Worm (Caenorhabditis elegans) whole organism, L2 larva: Measurements from ENCODE around the gene gadr-2.

ENCODE experiments used
- C34F6.9 ChIP-seq: fragments of 150-350 bp; optimal IDR thresholded peaks from 2 replicates; lab custom pipeline; 2014; ENCODE audit warnings: missing biosample characterization, missing genetic modification characterization
- F13H6.1 ChIP-seq: sonication (generic microtip); optimal IDR thresholded peaks from 2 replicates; lab custom pipeline; 2016; ENCODE audit warnings: missing genetic modification characterization, missing compliant biosample characterization
- R02D3.7 ChIP-seq: fragments of 150-350 bp; optimal IDR thresholded peaks from 2 replicates; lab custom pipeline; 2014; ENCODE audit warnings: missing biosample characterization, missing genetic modification characterization
- Y55F3AM.14 ChIP-seq: fragments of 200-800 bp; sonication (Bioruptor generic); optimal IDR thresholded peaks from 2 replicates; lab custom pipeline; 2018; ENCODE audit warnings: mild to moderate bottlenecking, missing genetic modification characterization, missing compliant biosample characterization
- ZK546.5 ChIP-seq: sonication (generic microtip); optimal IDR thresholded peaks from 2 replicates; lab custom pipeline; 2017; ENCODE audit warnings: missing biosample characterization, missing genetic modification characterization
- alr-1 ChIP-seq: fragments of 150-350 bp; optimal IDR thresholded peaks from 2 replicates; lab custom pipeline; 2014; ENCODE audit warnings: missing biosample characterization, missing genetic modification characterization
- aly-2 ChIP-seq: fragments of 150-350 bp; optimal IDR thresholded peaks from 2 replicates; lab custom pipeline; 2014; ENCODE audit warnings: missing biosample characterization, missing genetic modification characterization
- ama-1 ChIP-seq: fragments of 150-350 bp; optimal IDR thresholded peaks from 2 replicates; lab custom pipeline; 2018; ENCODE audit warnings: inconsistent platforms
- blmp-1 ChIP-seq: sonication (generic microtip); optimal IDR thresholded peaks from 2 replicates; lab custom pipeline; 2017; ENCODE audit warnings: missing genetic modification characterization, mild to moderate bottlenecking, missing compliant biosample characterization, antibody characterized with exemption, moderate library complexity; ENCODE audit not compliant: insufficient read depth
- ceh-16 ChIP-seq: fragments of 150-350 bp; optimal IDR thresholded peaks from 2 replicates; lab custom pipeline; 2014; ENCODE audit warnings: missing biosample characterization, missing genetic modification characterization
- ceh-82 ChIP-seq: fragments of 150-350 bp; optimal IDR thresholded peaks from 2 replicates; lab custom pipeline; 2014; ENCODE audit warnings: missing biosample characterization, missing genetic modification characterization
- crh-2 ChIP-seq: sonication (generic microtip); optimal IDR thresholded peaks from 2 replicates; lab custom pipeline; 2017; ENCODE audit warnings: missing biosample characterization, missing genetic modification characterization
- dmd-4 ChIP-seq: sonication (generic microtip); optimal IDR thresholded peaks from 2 replicates; lab custom pipeline; 2017; ENCODE audit warnings: missing biosample characterization, missing genetic modification characterization
- egl-27 ChIP-seq: sonication (generic microtip); optimal IDR thresholded peaks from 3 replicates; lab custom pipeline; 2017; ENCODE audit warnings: missing biosample characterization, missing genetic modification reagents, missing genetic modification characterization
- elt-1 ChIP-seq: fragments of 150-350 bp; optimal IDR thresholded peaks from 2 replicates; lab custom pipeline; 2014; ENCODE audit warnings: missing biosample characterization, missing genetic modification characterization
- elt-3 ChIP-seq: sonication (generic microtip); optimal IDR thresholded peaks from 2 replicates; lab custom pipeline; 2017; ENCODE audit warnings: missing biosample characterization, missing genetic modification characterization
- fos-1 ChIP-seq: fragments of 150-350 bp; optimal IDR thresholded peaks from 2 replicates; lab custom pipeline; 2014; ENCODE audit warnings: missing biosample characterization, missing genetic modification characterization
- gmeb-1 ChIP-seq: fragments of 150-350 bp; optimal IDR thresholded peaks from 2 replicates; lab custom pipeline; 2014; ENCODE audit warnings: missing biosample characterization, missing genetic modification characterization
- lin-11 ChIP-seq: fragments of 150-350 bp; sonication (generic microtip); optimal IDR thresholded peaks from 2 replicates; lab custom pipeline; 2014; ENCODE audit warnings: missing biosample characterization, missing genetic modification characterization, inconsistent platforms, mixed read lengths
- lin-13 ChIP-seq: fragments of 150-350 bp; optimal IDR thresholded peaks from 2 replicates; lab custom pipeline; 2014; ENCODE audit warnings: missing biosample characterization, missing genetic modification reagents, missing genetic modification characterization
- lin-39 ChIP-seq: fragments of 150-350 bp; optimal IDR thresholded peaks from 2 replicates; lab custom pipeline; 2014; ENCODE audit warnings: missing biosample characterization, missing genetic modification reagents, missing genetic modification characterization
- lsy-2 ChIP-seq, 2 experiments: fragments of 150-350 bp in 1 of 2; sonication (generic microtip) in 1 of 2; optimal IDR thresholded peaks; 2 replicates each; lab custom pipeline; 2014 to 2017; ENCODE audit warnings: missing biosample characterization in 2 of 2, missing genetic modification characterization in 2 of 2
- mab-5 ChIP-seq: fragments of 150-350 bp; optimal IDR thresholded peaks from 2 replicates; lab custom pipeline; 2014; ENCODE audit warnings: missing biosample characterization, missing genetic modification characterization
- mbf-1 ChIP-seq: sonication (generic microtip); optimal IDR thresholded peaks from 2 replicates; lab custom pipeline; 2017; ENCODE audit warnings: missing biosample characterization, missing genetic modification characterization
- mdl-1 ChIP-seq, 2 experiments: fragments of 150-350 bp in 1 of 2; sonication (generic microtip) in 1 of 2; optimal IDR thresholded peaks; 2 replicates each; lab custom pipeline; 2017; ENCODE audit warnings: missing biosample characterization in 2 of 2, missing genetic modification characterization in 2 of 2
- nhr-10 ChIP-seq: sonication (generic microtip); optimal IDR thresholded peaks from 2 replicates; lab custom pipeline; 2017; ENCODE audit warnings: missing biosample characterization, missing genetic modification characterization
- nhr-11 ChIP-seq: fragments of 150-350 bp; optimal IDR thresholded peaks from 2 replicates; lab custom pipeline; 2014; ENCODE audit warnings: missing biosample characterization, missing genetic modification characterization
- nhr-12 ChIP-seq: fragments of 150-350 bp; optimal IDR thresholded peaks from 2 replicates; lab custom pipeline; 2014; ENCODE audit warnings: missing biosample characterization, missing genetic modification characterization
- nhr-129 ChIP-seq: fragments of 150-350 bp; optimal IDR thresholded peaks from 2 replicates; lab custom pipeline; 2014; ENCODE audit warnings: missing biosample characterization, missing genetic modification characterization
- nhr-21 ChIP-seq: fragments of 150-350 bp; optimal IDR thresholded peaks from 2 replicates; lab custom pipeline; 2014; ENCODE audit warnings: missing biosample characterization, missing genetic modification characterization
- nhr-23 ChIP-seq: fragments of 150-350 bp; optimal IDR thresholded peaks from 2 replicates; lab custom pipeline; 2014; ENCODE audit warnings: missing biosample characterization, missing genetic modification reagents, missing genetic modification characterization
- nhr-237 ChIP-seq: fragments of 150-350 bp; optimal IDR thresholded peaks from 2 replicates; lab custom pipeline; 2014; ENCODE audit warnings: missing biosample characterization, missing genetic modification characterization
- nhr-25 ChIP-seq: fragments of 150-350 bp; sonication (generic microtip); optimal IDR thresholded peaks from 3 replicates; lab custom pipeline; 2014; ENCODE audit warnings: missing biosample characterization, missing genetic modification characterization
- nhr-6 ChIP-seq: fragments of 150-350 bp; optimal IDR thresholded peaks from 2 replicates; lab custom pipeline; 2014; ENCODE audit warnings: missing biosample characterization, missing genetic modification characterization
- nhr-77 ChIP-seq: fragments of 150-350 bp; optimal IDR thresholded peaks from 2 replicates; lab custom pipeline; 2014; ENCODE audit warnings: missing biosample characterization, missing genetic modification characterization
- peb-1 ChIP-seq: fragments of 150-350 bp; optimal IDR thresholded peaks from 2 replicates; lab custom pipeline; 2014; ENCODE audit warnings: missing biosample characterization, missing genetic modification characterization
- sem-4 ChIP-seq: fragments of 150-350 bp; optimal IDR thresholded peaks from 2 replicates; lab custom pipeline; 2014; ENCODE audit warnings: missing biosample characterization, missing genetic modification reagents, missing genetic modification characterization
- skn-1 ChIP-seq: sonication (generic microtip); optimal IDR thresholded peaks from 2 replicates; lab custom pipeline; 2017; ENCODE audit warnings: missing biosample characterization, missing genetic modification characterization
- sma-3 ChIP-seq: sonication (generic microtip); optimal IDR thresholded peaks from 2 replicates; lab custom pipeline; 2016; ENCODE audit warnings: missing genetic modification reagents, missing genetic modification characterization, missing compliant biosample characterization
- sma-9 ChIP-seq, 2 experiments: fragments of 150-350 bp in 1 of 2; sonication (generic microtip) in 1 of 2; optimal IDR thresholded peaks; 2 replicates each; lab custom pipeline; 2014 to 2016; ENCODE audit warnings: missing genetic modification characterization in 2 of 2, mild to moderate bottlenecking in 1 of 2, missing biosample characterization in 1 of 2, missing compliant biosample characterization in 1 of 2, missing genetic modification reagents in 1 of 2, moderate library complexity in 1 of 2
- snpc-4 ChIP-seq: fragments of 150-350 bp; optimal IDR thresholded peaks from 2 replicates; lab custom pipeline; 2014; ENCODE audit warnings: missing biosample characterization, missing genetic modification characterization
- unc-39 ChIP-seq: fragments of 150-350 bp; optimal IDR thresholded peaks from 2 replicates; lab custom pipeline; 2014; ENCODE audit warnings: missing biosample characterization, missing genetic modification characterization
- unc-55 ChIP-seq: fragments of 150-350 bp; sonication (generic microtip); optimal IDR thresholded peaks from 3 replicates; lab custom pipeline; 2014; ENCODE audit warnings: missing biosample characterization, missing genetic modification reagents, missing genetic modification characterization
- unc-62 ChIP-seq: fragments of 150-350 bp; optimal IDR thresholded peaks from 2 replicates; lab custom pipeline; 2014; ENCODE audit warnings: missing biosample characterization, missing genetic modification reagents, missing genetic modification characterization
- zag-1 ChIP-seq: fragments of 150-350 bp; optimal IDR thresholded peaks from 2 replicates; lab custom pipeline; 2014; ENCODE audit warnings: missing biosample characterization, missing genetic modification characterization
- ztf-1 ChIP-seq: fragments of 200-800 bp; sonication (Bioruptor generic); conservative IDR thresholded peaks from 2 replicates; pipeline ENCODE4 v1.3.6; 2022; ENCODE audit warnings: missing genetic modification characterization, missing compliant biosample characterization
- ztf-11 ChIP-seq: sonication (generic microtip); optimal IDR thresholded peaks from 2 replicates; lab custom pipeline; 2017; ENCODE audit warnings: missing biosample characterization, missing genetic modification characterization
- ztf-4 ChIP-seq: fragments of 150-350 bp; optimal IDR thresholded peaks from 2 replicates; lab custom pipeline; 2014; ENCODE audit warnings: missing biosample characterization, missing genetic modification characterization

gadr-2 gene

ce11 chrIV:9443940-9444339 is 41.0 kb downstream of the gadr-2 start, which contains the start of gene F38E11.9:
Gene F38E11.9 (minus strand): TSS chrIV:9444040.
- TF ChIP-seq sma-3 (GFP tag; lab: Kevin White, UChicago) (no peak), R02D3.7 (tag; lab: Kevin White, UChicago) (no peak), nhr-25 (tag; lab: Kevin White, UChicago) (no peak), gmeb-1 (tag; lab: Kevin White, UChicago) (no peak), mbf-1 (tag; lab: Kevin White, UChicago) (no peak), lin-39 (tag; lab: Kevin White, UChicago) (no peak), sem-4 (tag; lab: Kevin White, UChicago) (no peak), elt-1 (no peak), ceh-82 (tag; lab: Kevin White, UChicago) (no peak), nhr-237 (tag; lab: Kevin White, UChicago) (no peak), nhr-23 (tag; lab: Kevin White, UChicago) (no peak), lsy-2 (tag; optimal IDR thresholded peaks at IDR 0.05; lab: Kevin White, UChicago) (no peak), unc-39 (tag; lab: Kevin White, UChicago) (no peak), unc-55 (GFP tag; lab: Kevin White, UChicago) (no peak), nhr-10 (tag; lab: Kevin White, UChicago) (no peak), skn-1 (tag; lab: Kevin White, UChicago) (no peak), ztf-1 (GFP tag; lab: Robert Waterston, UW) (no peak), ZK546.5 (tag; lab: Kevin White, UChicago) (no peak), aly-2 (tag; lab: Kevin White, UChicago) (no peak), F13H6.1 (tag; lab: Kevin White, UChicago) (no peak)
- TF ChIP-seq, all 48 proteins: peak for 0

ce11 chrIV:9442106-9442532 is 42.8 kb downstream of the gadr-2 start:
- peak; percentile 62 for TF ChIP-seq sem-4 (tag; lab: Kevin White, UChicago)
- no peak for TF ChIP-seq Y55F3AM.14 (GFP tag; lab: Kevin White, UChicago)
- no peak for TF ChIP-seq snpc-4
- TF ChIP-seq ztf-1 (GFP tag; lab: Robert Waterston, UW) = no peak
- no peak for TF ChIP-seq C34F6.9 (tag; lab: Kevin White, UChicago)
- TF ChIP-seq ceh-82 (tag; lab: Kevin White, UChicago) = no peak
- TF ChIP-seq gmeb-1 (tag; lab: Kevin White, UChicago) = peak; percentile 59
- no peak for TF ChIP-seq zag-1 (tag; lab: Kevin White, UChicago)
- TF ChIP-seq nhr-23 (tag; lab: Kevin White, UChicago) = no peak
- TF ChIP-seq aly-2 (tag; lab: Kevin White, UChicago) = no peak
- peak; percentile 61 for TF ChIP-seq blmp-1 (tag; lab: Kevin White, UChicago)
- peak; percentile 64 for TF ChIP-seq elt-1
- no peak for TF ChIP-seq ztf-11 (tag; lab: Kevin White, UChicago)
- TF ChIP-seq mbf-1 (tag; lab: Kevin White, UChicago) = no peak
- peak; percentile 89 for TF ChIP-seq sma-3 (GFP tag; lab: Kevin White, UChicago)
- TF ChIP-seq elt-3 (tag; lab: Kevin White, UChicago) = no peak
- TF ChIP-seq fos-1 (tag; lab: Kevin White, UChicago) = peak; percentile 39
- TF ChIP-seq lsy-2 (tag; optimal IDR thresholded peaks at IDR 0.05; lab: Kevin White, UChicago) = peak in 1 of 2 experiments; percentile 56
- no peak for TF ChIP-seq dmd-4
- no peak for TF ChIP-seq alr-1
- no peak for TF ChIP-seq R02D3.7 (tag; lab: Kevin White, UChicago)
- TF ChIP-seq nhr-21 (tag; lab: Kevin White, UChicago) = peak; percentile 88
- TF ChIP-seq mdl-1 (tag; optimal IDR thresholded peaks at IDR 0.05; lab: Kevin White, UChicago) = peak; percentile 72 to 87
- no peak for TF ChIP-seq peb-1 (tag; lab: Kevin White, UChicago)
- TF ChIP-seq ama-1 = peak; percentile 35
- TF ChIP-seq nhr-25 (tag; lab: Kevin White, UChicago) = peak; percentile 17
- TF ChIP-seq ZK546.5 (tag; lab: Kevin White, UChicago) = no peak
- no peak for TF ChIP-seq ztf-4 (tag; lab: Kevin White, UChicago)
- peak; percentile 82 for TF ChIP-seq nhr-6
- no peak for TF ChIP-seq nhr-77
- no peak for TF ChIP-seq nhr-11 (tag; lab: Kevin White, UChicago)
- TF ChIP-seq F13H6.1 (tag; lab: Kevin White, UChicago) = peak; percentile 58
- no peak for TF ChIP-seq mab-5
- TF ChIP-seq nhr-10 (tag; lab: Kevin White, UChicago) = peak; percentile 3
- no peak for TF ChIP-seq unc-39 (tag; lab: Kevin White, UChicago)
- TF ChIP-seq lin-39 (tag; lab: Kevin White, UChicago) = no peak
- no peak for TF ChIP-seq nhr-12 (tag; lab: Kevin White, UChicago)
- TF ChIP-seq egl-27 (tag; lab: Kevin White, UChicago) = peak; percentile 11
- no peak for TF ChIP-seq unc-55 (GFP tag; lab: Kevin White, UChicago)
- peak; percentile 74 for TF ChIP-seq skn-1 (tag; lab: Kevin White, UChicago)
- peak; percentile 82 for TF ChIP-seq ceh-16
- peak; percentile 97 for TF ChIP-seq crh-2 (tag; lab: Kevin White, UChicago)
- peak; percentile 41 for TF ChIP-seq lin-13 (GFP tag; lab: Kevin White, UChicago)
- TF ChIP-seq lin-11 (tag; lab: Kevin White, UChicago) = no peak
- peak; percentile 94 for TF ChIP-seq sma-9 (GFP tag; optimal IDR thresholded peaks at IDR 0.05; lab: Kevin White, UChicago)
- no peak for TF ChIP-seq sma-9 (tag; optimal IDR thresholded peaks at IDR 0.05; lab: Kevin White, UChicago)
- peak; percentile 65 for TF ChIP-seq nhr-129 (tag; lab: Kevin White, UChicago)
- TF ChIP-seq unc-62 (GFP tag; lab: Kevin White, UChicago) = no peak
- no peak for TF ChIP-seq nhr-237 (tag; lab: Kevin White, UChicago)
